Fruit fly (Drosophila melanogaster) whole organism, embryonic: ENCODE measurements around the gene tmod.

Experiments used
- B-H1 ChIP-seq: fragments of 200-800 bp; sonication (Bioruptor generic); IDR thresholded peaks from 3 replicates; pipeline ENCODE4 v1.3.6; 2022; ENCODE audit warnings: missing biosample characterization, missing genetic modification characterization
- CG11560 ChIP-seq: fragments of 200-800 bp; sonication (Bioruptor generic); IDR thresholded peaks from 3 replicates; pipeline ENCODE4 v1.3.6; 2022; ENCODE audit warnings: missing biosample characterization, missing genetic modification characterization
- CG12236 ChIP-seq: fragments of 200-800 bp; sonication (Bioruptor generic); optimal IDR thresholded peaks from 2 replicates; lab custom pipeline; 2016; ENCODE audit warnings: missing biosample characterization, missing genetic modification characterization
- CG12391 ChIP-seq: fragments of 200-800 bp; sonication (Bioruptor generic); optimal IDR thresholded peaks from 3 replicates; lab custom pipeline; 2018; ENCODE audit warnings: missing biosample characterization, mild to moderate bottlenecking, missing genetic modification characterization, moderate library complexity
- CG14441 ChIP-seq: fragments of 200-800 bp; sonication (Bioruptor generic); IDR thresholded peaks from 2 replicates; pipeline ENCODE4 v1.3.6; 2022; ENCODE audit warnings: missing biosample characterization, missing genetic modification characterization
- CG15601 ChIP-seq: fragments of 200-800 bp; sonication (Bioruptor generic); optimal IDR thresholded peaks from 3 replicates; lab custom pipeline; 2019; ENCODE audit warnings: missing biosample characterization, mild to moderate bottlenecking, missing genetic modification characterization, moderate library complexity
- CG1602 ChIP-seq: fragments of 200-800 bp; sonication (Bioruptor generic); optimal IDR thresholded peaks from 3 replicates; lab custom pipeline; 2016; ENCODE audit warnings: missing biosample characterization, missing genetic modification characterization
- CG17359 ChIP-seq: fragments of 200-800 bp; sonication (Bioruptor generic); optimal IDR thresholded peaks from 3 replicates; lab custom pipeline; 2018; ENCODE audit warnings: missing biosample characterization, mild to moderate bottlenecking, missing genetic modification characterization, moderate library complexity
- CG2116 ChIP-seq: fragments of 200-800 bp; sonication (Bioruptor generic); optimal IDR thresholded peaks from 3 replicates; lab custom pipeline; 2018; ENCODE audit warnings: missing biosample characterization, mild to moderate bottlenecking, missing genetic modification characterization
- CG2875 ChIP-seq: fragments of 200-800 bp; sonication (Bioruptor generic); optimal IDR thresholded peaks from 2 replicates; lab custom pipeline; 2017; ENCODE audit warnings: missing biosample characterization, mild to moderate bottlenecking, missing genetic modification characterization, missing genetic modification reagents
- CG31441 ChIP-seq: fragments of 200-800 bp; sonication (Bioruptor generic); IDR thresholded peaks from 2 replicates; pipeline ENCODE4 v1.3.6; 2022; ENCODE audit warnings: missing biosample characterization, missing genetic modification characterization
- CG34376 ChIP-seq: fragments of 200-800 bp; sonication (Bioruptor generic); optimal IDR thresholded peaks from 2 replicates; lab custom pipeline; 2018; ENCODE audit warnings: missing biosample characterization, mild to moderate bottlenecking, missing genetic modification characterization
- CG4328 ChIP-seq: fragments of 200-800 bp; sonication (Bioruptor generic); optimal IDR thresholded peaks from 3 replicates; lab custom pipeline; 2017; ENCODE audit warnings: missing biosample characterization, missing genetic modification reagents, missing genetic modification characterization
- CG7839 ChIP-seq: fragments of 200-800 bp; sonication (Bioruptor generic); optimal IDR thresholded peaks from 3 replicates; lab custom pipeline; 2018; ENCODE audit warnings: missing biosample characterization, mild to moderate bottlenecking, missing genetic modification characterization, moderate library complexity
- CG8281 ChIP-seq: fragments of 200-800 bp; sonication (Bioruptor generic); optimal IDR thresholded peaks from 2 replicates; lab custom pipeline; 2018; ENCODE audit warnings: missing biosample characterization, mild to moderate bottlenecking, missing genetic modification characterization, moderate library complexity
- CG8290 ChIP-seq, 3 experiments: fragments of 200-800 bp; sonication (Bioruptor generic); optimal IDR thresholded peaks; 2 replicates each; lab custom pipeline; 2016 to 2019; ENCODE audit warnings: missing biosample characterization in 3 of 3, missing genetic modification characterization in 3 of 3, mild to moderate bottlenecking in 2 of 3, moderate library complexity in 1 of 3
- CG8388 ChIP-seq: fragments of 200-800 bp; sonication (Bioruptor generic); optimal IDR thresholded peaks from 2 replicates; lab custom pipeline; 2019; ENCODE audit warnings: missing biosample characterization, mild to moderate bottlenecking, missing genetic modification characterization, moderate library complexity
- Doc3 ChIP-seq: fragments of 200-800 bp; sonication (Bioruptor generic); IDR thresholded peaks from 3 replicates; pipeline ENCODE4 v1.3.6; 2022; ENCODE audit warnings: missing biosample characterization, missing genetic modification characterization; ENCODE audit not compliant: partially characterized antibody
- Ets97D ChIP-seq: fragments of 200-800 bp; sonication (Bioruptor generic); optimal IDR thresholded peaks from 3 replicates; lab custom pipeline; 2016; ENCODE audit warnings: missing biosample characterization, missing genetic modification characterization
- Gug ChIP-seq: fragments of 200-800 bp; sonication (Bioruptor generic); IDR thresholded peaks from 4 replicates; pipeline ENCODE4 v1.3.6; 2022; ENCODE audit warnings: missing biosample characterization, missing genetic modification characterization
- H15 ChIP-seq: fragments of 200-800 bp; sonication (Bioruptor generic); IDR thresholded peaks from 3 replicates; pipeline ENCODE4 v1.3.6; 2022; ENCODE audit warnings: missing biosample characterization, missing genetic modification characterization
- Lpt ChIP-seq: fragments of >200 bp; optimal IDR thresholded peaks from 2 replicates; lab custom pipeline; 2018; ENCODE audit warnings: missing biosample characterization, missing genetic modification characterization
- Nf-YB ChIP-seq: fragments of 200-800 bp; sonication (Bioruptor generic); optimal IDR thresholded peaks from 3 replicates; lab custom pipeline; 2019; ENCODE audit warnings: missing biosample characterization, mild to moderate bottlenecking, missing genetic modification characterization, moderate library complexity
- Pdp1 ChIP-seq, 2 experiments: fragments of 200-800 bp; sonication (Bioruptor generic); optimal IDR thresholded peaks; 3 replicates each; lab custom pipeline; 2016; ENCODE audit warnings: missing biosample characterization in 2 of 2, missing genetic modification characterization in 2 of 2, mild to moderate bottlenecking in 1 of 2, moderate library complexity in 1 of 2
- Ssrp ChIP-seq: fragments of 200-800 bp; sonication (Bioruptor generic); optimal IDR thresholded peaks from 2 replicates; lab custom pipeline; 2018; ENCODE audit warnings: missing biosample characterization, mild to moderate bottlenecking, missing genetic modification characterization, moderate library complexity
- Usf ChIP-seq: fragments of 200-800 bp; sonication (Bioruptor generic); optimal IDR thresholded peaks from 2 replicates; lab custom pipeline; 2017; ENCODE audit warnings: missing genotype, missing biosample characterization, missing genetic modification characterization
- ac ChIP-seq: fragments of 200-800 bp; sonication (Bioruptor generic); optimal IDR thresholded peaks from 3 replicates; lab custom pipeline; 2017; ENCODE audit warnings: missing biosample characterization, mild to moderate bottlenecking, missing genetic modification characterization
- ci ChIP-seq: fragments of 200-800 bp; sonication (Bioruptor generic); IDR thresholded peaks from 3 replicates; pipeline ENCODE4 v1.3.6; 2022; ENCODE audit warnings: missing biosample characterization, missing genetic modification characterization
- dan ChIP-seq: fragments of 200-800 bp; sonication (Bioruptor generic); IDR thresholded peaks from 2 replicates; pipeline ENCODE4 v1.3.6; 2022; ENCODE audit warnings: missing biosample characterization, missing genetic modification characterization
- dati ChIP-seq: fragments of 200-800 bp; sonication (Bioruptor generic); IDR thresholded peaks from 2 replicates; pipeline ENCODE4 v1.3.6; 2022; ENCODE audit warnings: missing biosample characterization, missing genetic modification characterization
- dimm ChIP-seq: fragments of 200-800 bp; sonication (Bioruptor generic); IDR thresholded peaks from 2 replicates; pipeline ENCODE4 v1.3.6; 2022; ENCODE audit warnings: missing biosample characterization, missing genetic modification characterization
- dpn ChIP-seq, 2 experiments: fragments of 200-800 bp; sonication (Bioruptor generic); optimal IDR thresholded peaks; 3 replicates each; lab custom pipeline; 2016; ENCODE audit warnings: missing biosample characterization in 2 of 2, missing genetic modification characterization in 2 of 2
- en ChIP-seq: fragments of 200-800 bp; sonication (Bioruptor generic); optimal IDR thresholded peaks from 2 replicates; lab custom pipeline; 2016; ENCODE audit warnings: missing biosample characterization, missing genetic modification characterization
- fru ChIP-seq: fragments of >200 bp; optimal IDR thresholded peaks from 2 replicates; lab custom pipeline; 2017
- gfzf ChIP-seq: fragments of 200-800 bp; sonication (Bioruptor generic); optimal IDR thresholded peaks from 2 replicates; lab custom pipeline; 2016; ENCODE audit warnings: missing biosample characterization, mild to moderate bottlenecking, missing genetic modification characterization, moderate library complexity
- ind ChIP-seq: fragments of 200-800 bp; sonication (Bioruptor generic); optimal IDR thresholded peaks from 3 replicates; lab custom pipeline; 2016; ENCODE audit warnings: missing biosample characterization, missing genetic modification characterization
- kah ChIP-seq: fragments of 200-800 bp; sonication (Bioruptor generic); optimal IDR thresholded peaks from 2 replicates; lab custom pipeline; 2018; ENCODE audit warnings: missing biosample characterization, mild to moderate bottlenecking, missing genetic modification characterization
- kni ChIP-seq: fragments of 200-800 bp; sonication (Bioruptor generic); optimal IDR thresholded peaks from 3 replicates; lab custom pipeline; 2017; ENCODE audit warnings: mild to moderate bottlenecking, missing biosample characterization, missing genetic modification reagents, missing genetic modification characterization
- lmd ChIP-seq: fragments of 200-800 bp; sonication (Bioruptor generic); IDR thresholded peaks from 2 replicates; pipeline ENCODE4 v1.3.6; 2022; ENCODE audit warnings: missing biosample characterization, missing genetic modification characterization
- maf-S ChIP-seq: fragments of 200-800 bp; sonication (Bioruptor generic); optimal IDR thresholded peaks from 2 replicates; lab custom pipeline; 2016; ENCODE audit warnings: missing biosample characterization, missing genetic modification characterization
- nerfin-1 ChIP-seq: fragments of 200-800 bp; sonication (Bioruptor generic); optimal IDR thresholded peaks from 3 replicates; lab custom pipeline; 2019; ENCODE audit warnings: missing biosample characterization, mild to moderate bottlenecking, missing genetic modification characterization, moderate library complexity
- p53 ChIP-seq: fragments of 200-800 bp; sonication (Bioruptor generic); optimal IDR thresholded peaks from 2 replicates; lab custom pipeline; 2016; ENCODE audit warnings: missing biosample characterization, missing genetic modification characterization
- run ChIP-seq: fragments of 200-800 bp; sonication (Bioruptor generic); optimal IDR thresholded peaks from 3 replicates; lab custom pipeline; 2018; ENCODE audit warnings: missing biosample characterization, mild to moderate bottlenecking, missing genetic modification characterization
- so ChIP-seq: fragments of 200-800 bp; sonication (Bioruptor generic); IDR thresholded peaks from 3 replicates; pipeline ENCODE4 v1.3.6; 2022; ENCODE audit warnings: missing biosample characterization, missing genetic modification characterization
- sug ChIP-seq: fragments of 200-800 bp; optimal IDR thresholded peaks from 2 replicates; lab custom pipeline; 2019; ENCODE audit warnings: missing biosample characterization, mild to moderate bottlenecking, missing genetic modification characterization, moderate library complexity
- tna ChIP-seq: fragments of 200-800 bp; sonication (Bioruptor generic); IDR thresholded peaks from 2 replicates; pipeline ENCODE4 v1.3.6; 2022; ENCODE audit warnings: missing biosample characterization, missing genetic modification characterization; ENCODE audit not compliant: partially characterized antibody
- twi ChIP-seq: fragments of 200-800 bp; optimal IDR thresholded peaks from 2 replicates; lab custom pipeline; 2019; ENCODE audit warnings: missing biosample characterization, mild to moderate bottlenecking, missing genetic modification characterization, moderate library complexity
- tx ChIP-seq: fragments of 200-800 bp; sonication (Bioruptor generic); optimal IDR thresholded peaks from 2 replicates; lab custom pipeline; 2016; ENCODE audit warnings: missing biosample characterization, missing genetic modification characterization
- vnd ChIP-seq: fragments of 200-800 bp; sonication (Bioruptor generic); IDR thresholded peaks from 3 replicates; pipeline ENCODE4 v1.3.6; 2022; ENCODE audit warnings: missing biosample characterization, missing genetic modification characterization; ENCODE audit not compliant: partially characterized antibody

tmod gene

dm6 chr3R:30531989-30532653, at the start of gene tmod (continued):
- TF ChIP-seq CG7839 (tag; lab: Kevin White, UChicago) (peak; percentile 63), CG34376 (GFP tag; lab: Kevin White, UChicago) (peak; percentile 40), dati (GFP tag; lab: Robert Waterston, UW) (no peak; the same call in 1 of the 2 replicates), CG31441 (GFP tag; lab: Robert Waterston, UW) (peak; percentile 55), ci (peak; percentile 65; the same call in 2 of the 3 replicates), sug (peak; percentile 83), Nf-YB (GFP tag; lab: Kevin White, UChicago) (no peak), fru (lab: Kevin White, UChicago) (no peak), CG8281 (tag; lab: Kevin White, UChicago) (peak; percentile 23), ac (no peak), dan (GFP tag; lab: Robert Waterston, UW) (no peak), nerfin-1 (tag; lab: Kevin White, UChicago) (peak; percentile 53), CG2116 (GFP tag; lab: Kevin White, UChicago) (no peak), run (peak; percentile 31), Lpt (GFP tag; lab: Kevin White, UChicago) (no peak), en (peak; percentile 30), CG1602 (GFP tag; lab: Kevin White, UChicago) (peak; percentile 5), tx (GFP tag; lab: Kevin White, UChicago) (peak; percentile 20), CG2875 (GFP tag; lab: Kevin White, UChicago) (peak; percentile 71), CG8290 (GFP tag; optimal IDR thresholded peaks at IDR 0.05; lab: Kevin White, UChicago) (no peak), CG8290 (tag; optimal IDR thresholded peaks at IDR 0.05; lab: Kevin White, UChicago) (peak in 1 of 2 experiments; percentile 38), CG12391 (tag; lab: Kevin White, UChicago) (peak; percentile 62), kni (GFP tag; lab: Kevin White, UChicago) (peak; percentile 17), CG14441 (GFP tag; lab: Robert Waterston, UW) (0 out of 2 replicates have a peak, but pooled peaks have one; percentile 5), Ets97D (GFP tag; lab: Kevin White, UChicago) (peak; percentile 7), dimm (GFP tag; lab: Robert Waterston, UW) (peak; percentile 13; the same call in 1 of the 2 replicates), kah (GFP tag; lab: Kevin White, UChicago) (peak; percentile 30), vnd (GFP tag; lab: Robert Waterston, UW) (no peak), H15 (GFP tag; lab: Robert Waterston, UW) (no peak), CG17359 (peak; percentile 66), CG8388 (GFP tag; lab: Kevin White, UChicago) (peak; percentile 54), so (GFP tag; lab: Robert Waterston, UW) (no peak), lmd (GFP tag; lab: Robert Waterston, UW) (0 out of 2 replicates have a peak, but pooled peaks have one; percentile 28), CG11560 (tag; lab: Robert Waterston, UW) (no peak), Gug (GFP tag; lab: Robert Waterston, UW) (no peak), CG15601 (tag; lab: Kevin White, UChicago) (peak; percentile 36), dpn (GFP tag; optimal IDR thresholded peaks at IDR 0.05; lab: Kevin White, UChicago) (peak in 1 of 2 experiments; percentile 52), B-H1 (no peak), Pdp1 (GFP tag; optimal IDR thresholded peaks at IDR 0.05; lab: Kevin White, UChicago) (peak in 1 of 2 experiments; percentile 53), maf-S (GFP tag; lab: Kevin White, UChicago) (peak; percentile 31), CG12236 (no peak), Doc3 (no peak; the same call in 2 of the 3 replicates), Usf (GFP tag; lab: Kevin White, UChicago) (no peak), tna (GFP tag; lab: Robert Waterston, UW) (no peak), CG4328 (GFP tag; lab: Kevin White, UChicago) (no peak), p53 (no peak), Ssrp (tag; lab: Kevin White, UChicago) (peak; percentile 62), twi (tag; lab: Kevin White, UChicago) (peak; percentile 30), ind (GFP tag; lab: Kevin White, UChicago) (peak; percentile 55), gfzf (GFP tag; lab: Kevin White, UChicago) (no peak)
